Fruit fly (Drosophila melanogaster): ENCODE data around the gene Adgf-A2.

Adgf-A2 gene

dm6 chr3L:17757156-17758083 lies 6.5 kb downstream of the Adgf-A2 start (continued):
- TF ChIP-seq HLH3B (GFP tag; IDR thresholded peaks at IDR 0.05): peak; percentile 64
- no peak for TF ChIP-seq CG43689 (GFP tag; IDR thresholded peaks at IDR 0.05)
- TF ChIP-seq CG1529 (GFP tag; optimal IDR thresholded peaks at IDR 0.05): peak; percentile 88
- TF ChIP-seq CG12942 (GFP tag; optimal IDR thresholded peaks at IDR 0.05): peak; percentile 35
- TF ChIP-seq da (GFP tag; optimal IDR thresholded peaks at IDR 0.05): peak; percentile 56
- TF ChIP-seq nom (GFP tag; optimal IDR thresholded peaks at IDR 0.05): no peak
- TF ChIP-seq CG1832 (GFP tag; optimal IDR thresholded peaks at IDR 0.05): no peak
- TF ChIP-seq hth (optimal IDR thresholded peaks at IDR 0.05): no peak
- no peak for TF ChIP-seq CG11560 (tag; IDR thresholded peaks at IDR 0.05)
- TF ChIP-seq Trl (optimal IDR thresholded peaks at IDR 0.05): peak in 1 of 2 experiments; percentile 63
- TF ChIP-seq Trl (GFP tag; optimal IDR thresholded peaks at IDR 0.05): peak; percentile 56
- no peak for TF ChIP-seq unc-4 (GFP tag; IDR thresholded peaks at IDR 0.05; ENCODE audit: partially characterized antibody)
- peak; percentile 52 for TF ChIP-seq CTCF (GFP tag; optimal IDR thresholded peaks at IDR 0.05)
- TF ChIP-seq lola (GFP tag; optimal IDR thresholded peaks at IDR 0.05): peak in 1 of 3 experiments; percentile 96
- no peak for TF ChIP-seq caup (GFP tag; optimal IDR thresholded peaks at IDR 0.05; ENCODE audit: severe bottlenecking)
- TF ChIP-seq Hmx (GFP tag; optimal IDR thresholded peaks at IDR 0.05): no peak
- peak; percentile 61 for TF ChIP-seq CG8290 (GFP tag; optimal IDR thresholded peaks at IDR 0.05)
- TF ChIP-seq CG8290 (tag; optimal IDR thresholded peaks at IDR 0.05): peak in 1 of 2 experiments; percentile 55
- TF ChIP-seq cato (GFP tag; optimal IDR thresholded peaks at IDR 0.05; ENCODE audit: borderline replicate concordance): peak; percentile 63
- no peak for TF ChIP-seq B-H2 (GFP tag; optimal IDR thresholded peaks at IDR 0.05)
- peak; percentile 46 for TF ChIP-seq bab2 (GFP tag; optimal IDR thresholded peaks at IDR 0.05)
- peak; percentile 63 for TF ChIP-seq CG15479 (GFP tag; optimal IDR thresholded peaks at IDR 0.05)
- TF ChIP-seq CG7271 (tag; optimal IDR thresholded peaks at IDR 0.05): no peak
- peak; percentile 74 for TF ChIP-seq CG6813 (GFP tag; optimal IDR thresholded peaks at IDR 0.05)
- TF ChIP-seq CG17802 (tag; optimal IDR thresholded peaks at IDR 0.05): peak; percentile 44
- TF ChIP-seq Bteb2 (GFP tag; optimal IDR thresholded peaks at IDR 0.05): no peak
- TF ChIP-seq CG10654 (GFP tag; optimal IDR thresholded peaks at IDR 0.05): peak; percentile 54
- peak; percentile 52 for TF ChIP-seq CG30020 (tag; optimal IDR thresholded peaks at IDR 0.05)
- peak; percentile 82 for TF ChIP-seq trem (tag; optimal IDR thresholded peaks at IDR 0.05)
- peak; percentile 67 for TF ChIP-seq BtbVII (GFP tag; optimal IDR thresholded peaks at IDR 0.05)
- TF ChIP-seq gcm (GFP tag; optimal IDR thresholded peaks at IDR 0.05): peak; percentile 87
- TF ChIP-seq ab (GFP tag; optimal IDR thresholded peaks at IDR 0.05): no peak
- peak; percentile 78 for TF ChIP-seq chn (GFP tag; optimal IDR thresholded peaks at IDR 0.05)
- no peak for TF ChIP-seq Dip3 (GFP tag; optimal IDR thresholded peaks at IDR 0.05)
- TF ChIP-seq CG16779 (GFP tag; IDR thresholded peaks at IDR 0.05): no peak
- TF ChIP-seq CG3847 (GFP tag; IDR thresholded peaks at IDR 0.05): no peak
- peak; percentile 45 for TF ChIP-seq Mad (GFP tag; optimal IDR thresholded peaks at IDR 0.05)
- no peak for TF ChIP-seq pho (GFP tag; optimal IDR thresholded peaks at IDR 0.05)
- no peak for TF ChIP-seq HmgD (GFP tag; optimal IDR thresholded peaks at IDR 0.05)
- peak; percentile 56 for TF ChIP-seq tap (tag; optimal IDR thresholded peaks at IDR 0.05)
- peak; percentile 51; the same call in 1 of the 2 replicates for TF ChIP-seq E2f2 (GFP tag; IDR thresholded peaks at IDR 0.05)
- peak; percentile 69 for TF ChIP-seq HLHmδ (GFP tag; optimal IDR thresholded peaks at IDR 0.05)
- TF ChIP-seq H15 (GFP tag; IDR thresholded peaks at IDR 0.05): peak; percentile 64; the same call in 1 of the 3 replicates
- TF ChIP-seq Lhr (GFP tag; optimal IDR thresholded peaks at IDR 0.05): peak; percentile 77
- peak; percentile 40 for TF ChIP-seq btn (GFP tag; optimal IDR thresholded peaks at IDR 0.05)
- TF ChIP-seq chm (GFP tag; IDR thresholded peaks at IDR 0.05): peak; percentile 31; the same call in 1 of the 2 replicates
- TF ChIP-seq CG13296 (GFP tag; optimal IDR thresholded peaks at IDR 0.05): peak; percentile 21
- no peak for TF ChIP-seq Atf6 (GFP tag; IDR thresholded peaks at IDR 0.05)
- no peak for TF ChIP-seq zfh2 (GFP tag; optimal IDR thresholded peaks at IDR 0.05)
- TF ChIP-seq CG15269 (tag; optimal IDR thresholded peaks at IDR 0.05): peak; percentile 42
